Worm (Caenorhabditis elegans): Measurements from ENCODE around the gene T10B5.7.

T10B5.7 gene

ce11 chrV:1862954-1863353 lies 17.0 kb downstream of the T10B5.7 start:
- TF ChIP-seq ctbp-1 (GFP tag; IDR thresholded peaks at IDR 0.05) (0 out of 2 replicates have a peak, but pooled peaks have one; percentile 20), daf-19 (GFP tag; conservative IDR thresholded peaks at IDR 0.05) (no peak), spr-1 (tag; optimal IDR thresholded peaks at IDR 0.05) (no peak)

- TF ChIP-seq daf-8 (GFP tag; IDR thresholded peaks at IDR 0.05) (no peak), ama-1 (optimal IDR thresholded peaks at IDR 0.05) (no peak), ceh-20 (GFP tag; IDR thresholded peaks at IDR 0.05) (no peak), arid-1 (GFP tag; conservative IDR thresholded peaks at IDR 0.05) (no peak), T20F7.1 (GFP tag; optimal IDR thresholded peaks at IDR 0.05) (no peak), ces-1 (GFP tag; optimal IDR thresholded peaks at IDR 0.05) (no peak), nhr-28 (tag; optimal IDR thresholded peaks at IDR 0.05) (no peak), zip-2 (tag; optimal IDR thresholded peaks at IDR 0.05) (no peak), php-3 (GFP tag; IDR thresholded peaks at IDR 0.05) (no peak), pha-4 (GFP tag; IDR thresholded peaks at IDR 0.05) (no peak), pha-4 (tag; optimal IDR thresholded peaks at IDR 0.05) (no peak), madf-9 (GFP tag; conservative IDR thresholded peaks at IDR 0.05) (no peak), spr-3 (GFP tag; optimal IDR thresholded peaks at IDR 0.05) (no peak), mxl-2 (GFP tag; conservative IDR thresholded peaks at IDR 0.05) (no peak), ctbp-1 (GFP tag; IDR thresholded peaks at IDR 0.05) (no peak), lin-38 (GFP tag; IDR thresholded peaks at IDR 0.05) (no peak), jun-1 (tag; optimal IDR thresholded peaks at IDR 0.05) (no peak)
These were observed 19.0 kb downstream of the T10B5.7 start for ce11 chrV:1864997-1865396.

- TF ChIP-seq mes-2 (tag; optimal IDR thresholded peaks at IDR 0.05; ENCODE audit: poor library complexity, severe bottlenecking) = no peak
- peak; percentile 81 for TF ChIP-seq aha-1 (tag)
These were observed 22.0 kb downstream of the T10B5.7 start for ce11 chrV:1868025-1868424.

- TF ChIP-seq zfp-3 (GFP tag; conservative IDR thresholded peaks at IDR 0.05) (peak; percentile 80), lin-15B (tag; optimal IDR thresholded peaks at IDR 0.05) (peak; percentile 64), daf-8 (GFP tag; IDR thresholded peaks at IDR 0.05) (no peak), spr-3 (GFP tag; optimal IDR thresholded peaks at IDR 0.05) (peak; percentile 78), hmg-1.1 (GFP tag; IDR thresholded peaks at IDR 0.05) (peak; percentile 91), mes-2 (tag; optimal IDR thresholded peaks at IDR 0.05; ENCODE audit: poor library complexity, severe bottlenecking) (peak; percentile 93), tra-1 (GFP tag; IDR thresholded peaks at IDR 0.05) (peak; percentile 54; the same call in 1 of the 2 replicates), nhr-111 (GFP tag; optimal IDR thresholded peaks at IDR 0.05) (no peak), nhr-28 (tag; optimal IDR thresholded peaks at IDR 0.05) (peak; percentile 66), F37D6.2 (tag; optimal IDR thresholded peaks at IDR 0.05) (peak; percentile 60), lin-29 (GFP tag; IDR thresholded peaks at IDR 0.05) (peak; percentile 64), F49E8.2 (tag; optimal IDR thresholded peaks at IDR 0.05; ENCODE audit: borderline replicate concordance) (peak; percentile 86), duxl-1 (tag; optimal IDR thresholded peaks at IDR 0.05; ENCODE audit: poor library complexity) (peak; percentile 60), mep-1 (tag; optimal IDR thresholded peaks at IDR 0.05) (peak; percentile 92), dmd-9 (GFP tag; IDR thresholded peaks at IDR 0.05) (peak; percentile 81), madf-5 (GFP tag; IDR thresholded peaks at IDR 0.05) (no peak), hif-1 (tag; optimal IDR thresholded peaks at IDR 0.05) (peak; percentile 0 to 66), nhr-10 (tag; optimal IDR thresholded peaks at IDR 0.05) (no peak), gei-8 (GFP tag; optimal IDR thresholded peaks at IDR 0.05) (no peak), T26A8.4 (GFP tag; IDR thresholded peaks at IDR 0.05) (peak; percentile 93), ceh-28 (tag; optimal IDR thresholded peaks at IDR 0.05) (no peak), dve-1 (tag; optimal IDR thresholded peaks at IDR 0.05; ENCODE audit: insufficient read depth) (peak; percentile 86), nhr-11 (tag; optimal IDR thresholded peaks at IDR 0.05) (peak; percentile 82), ceh-32 (tag; optimal IDR thresholded peaks at IDR 0.05; ENCODE audit: poor library complexity) (no peak), pha-4 (GFP tag; IDR thresholded peaks at IDR 0.05) (peak; percentile 76; the same call in 1 of the 2 replicates), pha-4 (tag; optimal IDR thresholded peaks at IDR 0.05) (no peak), dmd-8 (GFP tag; IDR thresholded peaks at IDR 0.05) (no peak), vab-7 (GFP tag; IDR thresholded peaks at IDR 0.05) (peak; percentile 76), snpc-1.2 (GFP tag; IDR thresholded peaks at IDR 0.05) (peak; percentile 80)
These were observed 22.7 kb downstream of the T10B5.7 start, which contains the start of gene knl-3 for ce11 chrV:1868596-1869263. knl-3 (plus strand) TSS chrV:1869213.
